Worm (Caenorhabditis elegans): Measurements from ENCODE around the gene C15H9.3.

DNA sequence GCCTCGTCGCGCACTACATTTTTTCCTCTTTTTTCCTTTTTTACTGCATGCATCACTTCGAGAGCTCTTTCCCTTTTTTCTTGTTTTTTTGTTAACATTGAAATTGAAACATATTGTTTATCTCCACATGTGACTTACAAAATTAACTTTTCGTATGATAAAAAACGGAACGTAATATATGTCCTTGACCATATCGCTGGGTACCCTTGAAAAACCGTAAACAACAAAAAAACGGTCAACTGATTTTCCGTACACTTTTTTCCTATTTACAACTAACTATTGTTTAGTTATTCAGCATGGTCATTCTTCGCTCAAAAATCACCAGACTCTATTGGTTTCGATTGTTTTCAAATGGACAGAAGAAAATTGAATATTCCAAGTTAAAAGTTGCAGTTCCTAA, 6.4 kb downstream of the C15H9.3 start, which contains the start of gene nnt-1:
- TF ChIP-seq lsy-2 (tag; optimal IDR thresholded peaks at IDR 0.05) (no peak), nhr-237 (tag; optimal IDR thresholded peaks at IDR 0.05) (no peak), nhr-12 (tag; optimal IDR thresholded peaks at IDR 0.05) (no peak), nhr-11 (tag; optimal IDR thresholded peaks at IDR 0.05) (no peak), nhr-25 (tag; optimal IDR thresholded peaks at IDR 0.05) (no peak), aly-2 (tag; optimal IDR thresholded peaks at IDR 0.05) (no peak), elt-3 (tag; optimal IDR thresholded peaks at IDR 0.05) (no peak), mab-5 (tag; optimal IDR thresholded peaks at IDR 0.05) (no peak), unc-39 (tag; optimal IDR thresholded peaks at IDR 0.05) (no peak), ceh-82 (tag; optimal IDR thresholded peaks at IDR 0.05) (no peak), blmp-1 (tag; optimal IDR thresholded peaks at IDR 0.05; ENCODE audit: insufficient read depth) (no peak), unc-62 (GFP tag; optimal IDR thresholded peaks at IDR 0.05) (no peak)

Measured in whole organism, L2 larva.